Worm (Caenorhabditis elegans): ENCODE data around the gene Y17G9A.4.

ce11 chrIV:4827219-4827618 is 34.1 kb downstream of the Y17G9A.4 start, which contains the start of gene mpz-4:
- TF ChIP-seq dao-5 (tag; optimal IDR thresholded peaks at IDR 0.05) (no peak), W03F9.2 (tag; optimal IDR thresholded peaks at IDR 0.05) (no peak), him-1 (tag; optimal IDR thresholded peaks at IDR 0.05) (no peak)

Data from whole organism, L4/young adult.